Worm (Caenorhabditis elegans): ENCODE measurements around the gene C15H9.5.

DNA sequence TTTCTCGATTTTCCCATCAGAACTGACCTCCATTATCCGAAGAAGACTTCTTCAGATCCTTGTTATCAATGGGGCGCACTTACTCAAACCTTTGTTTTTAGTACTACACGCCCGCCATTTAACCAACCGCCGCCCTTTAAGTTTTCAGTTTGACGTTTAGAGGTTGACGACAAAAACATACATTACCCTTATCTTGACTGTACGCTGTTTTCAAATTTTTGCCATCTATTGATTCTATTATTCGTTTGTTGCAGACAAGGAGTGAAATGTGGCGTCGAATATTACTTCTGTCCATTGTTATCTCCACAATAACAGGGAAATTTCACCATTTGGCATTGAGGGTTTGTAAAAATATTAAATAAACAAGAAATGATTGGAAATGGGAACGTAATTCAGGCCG lies at the start of gene C15H9.5:
- TF ChIP-seq che-1 (tag; optimal IDR thresholded peaks at IDR 0.05), result no peak
- TF ChIP-seq hlh-13 (GFP tag; optimal IDR thresholded peaks at IDR 0.05), result no peak
- no peak for TF ChIP-seq fkh-10 (GFP tag; optimal IDR thresholded peaks at IDR 0.05)
- TF ChIP-seq pha-4 (tag; optimal IDR thresholded peaks at IDR 0.05), result no peak
- no peak for TF ChIP-seq F13H6.1 (tag; optimal IDR thresholded peaks at IDR 0.05)
- no peak for TF ChIP-seq ceh-19 (GFP tag; optimal IDR thresholded peaks at IDR 0.05)
- no peak for TF ChIP-seq ceh-18 (tag; optimal IDR thresholded peaks at IDR 0.05)
- TF ChIP-seq hlh-8 (tag; optimal IDR thresholded peaks at IDR 0.05), result no peak
- TF ChIP-seq ref-2 (tag; optimal IDR thresholded peaks at IDR 0.05), result no peak
